Fruit fly (Drosophila melanogaster) whole organism, embryonic: Measurements from ENCODE around the gene prd.

Experiments used
- Antp ChIP-seq: fragments of 200-800 bp; sonication (Bioruptor generic); optimal IDR thresholded peaks from 3 replicates; lab custom pipeline; 2016; ENCODE audit warnings: missing biosample characterization, missing genetic modification characterization
- Bteb2 ChIP-seq: fragments of 200-800 bp; sonication (Bioruptor generic); optimal IDR thresholded peaks from 2 replicates; lab custom pipeline; 2016; ENCODE audit warnings: missing biosample characterization, missing genetic modification characterization
- CG10431 ChIP-seq: fragments of 200-800 bp; sonication (Bioruptor generic); optimal IDR thresholded peaks from 3 replicates; lab custom pipeline; 2018; ENCODE audit warnings: missing biosample characterization, mild to moderate bottlenecking, missing genetic modification characterization
- CG11695 ChIP-seq: fragments of 200-800 bp; sonication (Bioruptor generic); IDR thresholded peaks from 3 replicates; pipeline ENCODE4 v1.3.6; 2022; ENCODE audit warnings: missing biosample characterization, missing genetic modification characterization
- CG14710 ChIP-seq: fragments of 200-800 bp; sonication (Bioruptor generic); optimal IDR thresholded peaks from 3 replicates; lab custom pipeline; 2019; ENCODE audit warnings: missing biosample characterization, mild to moderate bottlenecking, missing genetic modification characterization, moderate library complexity
- CG18262 ChIP-seq: fragments of 200-800 bp; optimal IDR thresholded peaks from 3 replicates; lab custom pipeline; 2019; ENCODE audit warnings: missing biosample characterization, mild to moderate bottlenecking, missing genetic modification characterization, moderate library complexity
- CG2120 ChIP-seq: fragments of 200-800 bp; sonication (Bioruptor generic); optimal IDR thresholded peaks from 3 replicates; lab custom pipeline; 2016; ENCODE audit warnings: missing biosample characterization, missing genetic modification characterization
- CG30020 ChIP-seq: fragments of 200-800 bp; optimal IDR thresholded peaks from 2 replicates; lab custom pipeline; 2019; ENCODE audit warnings: missing biosample characterization, mild to moderate bottlenecking, missing genetic modification characterization, moderate library complexity
- CG31441 ChIP-seq: fragments of 200-800 bp; sonication (Bioruptor generic); IDR thresholded peaks from 2 replicates; pipeline ENCODE4 v1.3.6; 2022; ENCODE audit warnings: missing biosample characterization, missing genetic modification characterization
- CG4424 ChIP-seq: fragments of 200-800 bp; sonication (Bioruptor generic); optimal IDR thresholded peaks from 3 replicates; lab custom pipeline; 2016; ENCODE audit warnings: missing biosample characterization, missing genetic modification characterization
- CG5245 ChIP-seq: fragments of 200-800 bp; sonication (Bioruptor generic); optimal IDR thresholded peaks from 3 replicates; lab custom pipeline; 2016; ENCODE audit warnings: missing biosample characterization, missing genetic modification characterization
- CG6175 ChIP-seq: fragments of 200-800 bp; sonication (Bioruptor generic); IDR thresholded peaks from 3 replicates; pipeline ENCODE4 v1.3.6; 2022; ENCODE audit warnings: missing biosample characterization, missing genetic modification characterization
- CG7372 ChIP-seq: fragments of 200-800 bp; sonication (Bioruptor generic); IDR thresholded peaks from 2 replicates; pipeline ENCODE4 v1.3.6; 2022; ENCODE audit warnings: missing biosample characterization, missing genetic modification characterization
- CG8290 ChIP-seq, 3 experiments: fragments of 200-800 bp; sonication (Bioruptor generic); optimal IDR thresholded peaks; 2 replicates each; lab custom pipeline; 2016 to 2019; ENCODE audit warnings: missing biosample characterization in 3 of 3, missing genetic modification characterization in 3 of 3, mild to moderate bottlenecking in 2 of 3, moderate library complexity in 1 of 3
- CG9215 ChIP-seq: fragments of 200-800 bp; sonication (Bioruptor generic); IDR thresholded peaks from 2 replicates; pipeline ENCODE4 v1.3.6; 2022; ENCODE audit warnings: missing biosample characterization, missing genetic modification characterization
- CG9727 ChIP-seq: fragments of 200-800 bp; sonication (Bioruptor generic); optimal IDR thresholded peaks from 3 replicates; lab custom pipeline; 2017; ENCODE audit warnings: missing biosample characterization, mild to moderate bottlenecking, missing genetic modification characterization
- Camta ChIP-seq: fragments of 200-800 bp; sonication (Bioruptor generic); optimal IDR thresholded peaks from 2 replicates; lab custom pipeline; 2016; ENCODE audit warnings: missing biosample characterization, missing genetic modification characterization
- D19B ChIP-seq: fragments of 200-800 bp; sonication (Bioruptor generic); optimal IDR thresholded peaks from 2 replicates; lab custom pipeline; 2017; ENCODE audit warnings: missing biosample characterization, mild to moderate bottlenecking, missing genetic modification characterization
- Dp ChIP-seq: fragments of 200-800 bp; sonication (Bioruptor generic); optimal IDR thresholded peaks from 2 replicates; lab custom pipeline; 2018; ENCODE audit warnings: missing biosample characterization, mild to moderate bottlenecking, missing genetic modification characterization, moderate library complexity
- Eip74EF ChIP-seq, 2 experiments: fragments of 200-800 bp in 1 of 2; fragments of >200 bp in 1 of 2; sonication (Bioruptor generic) in 1 of 2; optimal IDR thresholded peaks; 2 replicates each; lab custom pipeline; 2017 to 2019; ENCODE audit warnings: missing biosample characterization in 2 of 2, missing genetic modification characterization in 2 of 2, mild to moderate bottlenecking in 1 of 2, moderate library complexity in 1 of 2
- Fer2 ChIP-seq: fragments of 200-800 bp; sonication (Bioruptor generic); optimal IDR thresholded peaks from 2 replicates; lab custom pipeline; 2018; ENCODE audit warnings: missing biosample characterization, mild to moderate bottlenecking, missing genetic modification characterization, moderate library complexity
- HmgZ ChIP-seq: fragments of 200-800 bp; sonication (Bioruptor generic); optimal IDR thresholded peaks from 2 replicates; lab custom pipeline; 2018; ENCODE audit warnings: missing biosample characterization, mild to moderate bottlenecking, missing genetic modification characterization
- Jarid2 ChIP-seq: fragments of 200-800 bp; sonication (Bioruptor generic); optimal IDR thresholded peaks from 3 replicates; lab custom pipeline; 2017; ENCODE audit warnings: mild to moderate bottlenecking, missing biosample characterization, missing genetic modification reagents, missing genetic modification characterization
- Lhr ChIP-seq: fragments of 200-800 bp; sonication (Bioruptor generic); optimal IDR thresholded peaks from 3 replicates; lab custom pipeline; 2017; ENCODE audit warnings: mild to moderate bottlenecking, missing biosample characterization, missing genetic modification reagents, missing genetic modification characterization
- MTF-1 ChIP-seq: fragments of 200-800 bp; sonication (Bioruptor generic); optimal IDR thresholded peaks from 2 replicates; lab custom pipeline; 2018; ENCODE audit warnings: missing biosample characterization, mild to moderate bottlenecking, missing genetic modification characterization, borderline replicate concordance
- Nf-YC ChIP-seq: fragments of 200-800 bp; optimal IDR thresholded peaks from 3 replicates; lab custom pipeline; 2019; ENCODE audit warnings: missing biosample characterization, mild to moderate bottlenecking, missing genetic modification characterization, moderate library complexity
- PHDP ChIP-seq: fragments of 200-800 bp; sonication (Bioruptor generic); optimal IDR thresholded peaks from 3 replicates; lab custom pipeline; 2018; ENCODE audit warnings: missing biosample characterization, mild to moderate bottlenecking, missing genetic modification characterization, moderate library complexity
- Side ChIP-seq: fragments of 200-800 bp; sonication (Bioruptor generic); optimal IDR thresholded peaks from 2 replicates; lab custom pipeline; 2016; ENCODE audit warnings: missing biosample characterization, missing genetic modification characterization
- Six4 ChIP-seq: fragments of 200-800 bp; sonication (Bioruptor generic); optimal IDR thresholded peaks from 2 replicates; lab custom pipeline; 2016; ENCODE audit warnings: missing biosample characterization, missing genetic modification characterization
- YL-1 ChIP-seq: fragments of 200-800 bp; sonication (Bioruptor generic); optimal IDR thresholded peaks from 3 replicates; lab custom pipeline; 2017; ENCODE audit warnings: missing biosample characterization, mild to moderate bottlenecking, missing genetic modification characterization
- abd-A ChIP-seq: fragments of 200-800 bp; sonication (Bioruptor generic); optimal IDR thresholded peaks from 3 replicates; lab custom pipeline; 2019; ENCODE audit warnings: missing biosample characterization, mild to moderate bottlenecking, missing genetic modification characterization, moderate library complexity
- ap ChIP-seq: fragments of 200-800 bp; sonication (Bioruptor generic); IDR thresholded peaks from 2 replicates; pipeline ENCODE4 v1.3.6; 2022; ENCODE audit warnings: missing biosample characterization, missing genetic modification characterization
- bbx ChIP-seq: fragments of 200-800 bp; sonication (Bioruptor generic); IDR thresholded peaks from 2 replicates; pipeline ENCODE4 v1.3.6; 2022; ENCODE audit warnings: missing biosample characterization, missing genetic modification characterization; ENCODE audit not compliant: partially characterized antibody
- br ChIP-seq: fragments of >200 bp; optimal IDR thresholded peaks from 2 replicates; lab custom pipeline; 2017
- corto ChIP-seq: fragments of 200-800 bp; sonication (Bioruptor generic); optimal IDR thresholded peaks from 2 replicates; lab custom pipeline; 2016; ENCODE audit warnings: missing biosample characterization, mild to moderate bottlenecking, missing genetic modification characterization, moderate library complexity
- da ChIP-seq: fragments of 200-800 bp; sonication (Bioruptor generic); optimal IDR thresholded peaks from 2 replicates; lab custom pipeline; 2016; ENCODE audit warnings: missing biosample characterization, missing genetic modification characterization
- en ChIP-seq: fragments of 200-800 bp; sonication (Bioruptor generic); optimal IDR thresholded peaks from 2 replicates; lab custom pipeline; 2016; ENCODE audit warnings: missing biosample characterization, missing genetic modification characterization
- gcm ChIP-seq: fragments of 200-800 bp; sonication (Bioruptor generic); optimal IDR thresholded peaks from 2 replicates; lab custom pipeline; 2019; ENCODE audit warnings: missing biosample characterization, mild to moderate bottlenecking, missing genetic modification characterization, moderate library complexity
- gsb-n ChIP-seq: fragments of 200-800 bp; sonication (Bioruptor generic); optimal IDR thresholded peaks from 3 replicates; lab custom pipeline; 2018; ENCODE audit warnings: missing biosample characterization, mild to moderate bottlenecking, missing genetic modification characterization
- klu ChIP-seq: fragments of 200-800 bp; sonication (Bioruptor generic); IDR thresholded peaks from 2 replicates; pipeline ENCODE4 v1.3.6; 2022; ENCODE audit warnings: missing biosample characterization, missing genetic modification characterization
- luna ChIP-seq: fragments of 200-800 bp; sonication (Bioruptor generic); optimal IDR thresholded peaks from 2 replicates; lab custom pipeline; 2016; ENCODE audit warnings: missing biosample characterization, missing genetic modification characterization
- oc ChIP-seq: fragments of 200-800 bp; sonication (Bioruptor generic); optimal IDR thresholded peaks from 2 replicates; lab custom pipeline; 2018; ENCODE audit warnings: missing biosample characterization, mild to moderate bottlenecking, missing genetic modification characterization, moderate library complexity
- pb ChIP-seq: fragments of 200-800 bp; sonication (Bioruptor generic); optimal IDR thresholded peaks from 3 replicates; lab custom pipeline; 2016; ENCODE audit warnings: missing biosample characterization, missing genetic modification characterization
- ro ChIP-seq: fragments of 200-800 bp; sonication (Bioruptor generic); IDR thresholded peaks from 2 replicates; pipeline ENCODE4 v1.3.6; 2022; ENCODE audit warnings: missing biosample characterization, missing genetic modification characterization
- seq ChIP-seq: fragments of 200-800 bp; sonication (Bioruptor generic); IDR thresholded peaks from 2 replicates; pipeline ENCODE4 v1.3.6; 2022; ENCODE audit warnings: missing biosample characterization, missing genetic modification characterization
- sqz ChIP-seq: fragments of 200-800 bp; sonication (Bioruptor generic); optimal IDR thresholded peaks from 3 replicates; lab custom pipeline; 2018; ENCODE audit warnings: missing biosample characterization, mild to moderate bottlenecking, missing genetic modification characterization
- sr ChIP-seq: fragments of 200-800 bp; sonication (Bioruptor generic); IDR thresholded peaks from 3 replicates; pipeline ENCODE4 v1.3.6; 2022; ENCODE audit warnings: missing biosample characterization, missing genetic modification characterization
- usp ChIP-seq: fragments of >200 bp; optimal IDR thresholded peaks from 2 replicates; lab custom pipeline; 2017; ENCODE audit warnings: missing biosample characterization, missing genetic modification characterization

prd gene

dm6 chr2L:12103231-12104210, 17.9 kb upstream of the prd start, which contains the start of the genes Patsas and ThrRS (continued):
- TF ChIP-seq CG9215 (GFP tag; lab: Robert Waterston, UW) (peak; percentile 95), en (peak; percentile 48), Eip74EF (GFP tag; optimal IDR thresholded peaks at IDR 0.05; lab: Kevin White, UChicago) (no peak), Fer2 (tag; lab: Kevin White, UChicago) (peak; percentile 84), usp (GFP tag; lab: Kevin White, UChicago) (no peak), oc (tag; lab: Kevin White, UChicago) (no peak), CG14710 (tag; lab: Kevin White, UChicago) (peak; percentile 92), CG4424 (GFP tag; lab: Kevin White, UChicago) (peak; percentile 87), br (lab: Kevin White, UChicago) (no peak), Camta (GFP tag; lab: Kevin White, UChicago) (peak; percentile 61), CG31441 (peak; percentile 90), MTF-1 (GFP tag; lab: Kevin White, UChicago) (peak; percentile 50), bbx (GFP tag; lab: Robert Waterston, UW) (no peak), corto (GFP tag; lab: Kevin White, UChicago) (no peak), CG7372 (peak; percentile 82), Bteb2 (GFP tag; lab: Kevin White, UChicago) (peak; percentile 69), CG10431 (GFP tag; lab: Kevin White, UChicago) (peak; percentile 33), HmgZ (tag; lab: Kevin White, UChicago) (peak; percentile 52), Nf-YC (tag; lab: Kevin White, UChicago) (peak; percentile 79), CG9727 (GFP tag; lab: Kevin White, UChicago) (peak; percentile 82), Six4 (GFP tag; lab: Kevin White, UChicago) (peak; percentile 73), CG8290 (GFP tag; optimal IDR thresholded peaks at IDR 0.05; lab: Kevin White, UChicago) (peak; percentile 78), CG8290 (tag; optimal IDR thresholded peaks at IDR 0.05; lab: Kevin White, UChicago) (no peak), D19B (GFP tag; lab: Kevin White, UChicago) (peak; percentile 72), ro (GFP tag; lab: Robert Waterston, UW) (no peak), CG5245 (GFP tag; lab: Kevin White, UChicago) (peak; percentile 76), YL-1 (GFP tag; lab: Kevin White, UChicago) (peak; percentile 65), Jarid2 (GFP tag; lab: Kevin White, UChicago) (peak; percentile 43), da (GFP tag; lab: Kevin White, UChicago) (no peak), CG11695 (peak; percentile 77; the same call in 2 of the 3 replicates), gsb-n (tag; lab: Kevin White, UChicago) (peak; percentile 85), Dp (GFP tag; lab: Kevin White, UChicago) (peak; percentile 75), sqz (GFP tag; lab: Kevin White, UChicago) (peak; percentile 65), sr (GFP tag; lab: Robert Waterston, UW) (no peak), Lhr (GFP tag; lab: Kevin White, UChicago) (peak; percentile 49), abd-A (tag; lab: Kevin White, UChicago) (no peak), Antp (GFP tag; lab: Kevin White, UChicago) (peak; percentile 67), gcm (peak; percentile 76), PHDP (tag; lab: Kevin White, UChicago) (peak; percentile 87), CG18262 (tag; lab: Kevin White, UChicago) (peak; percentile 84), luna (GFP tag; lab: Kevin White, UChicago) (peak; percentile 24), CG6175 (GFP tag; lab: Robert Waterston, UW) (no peak; the same call in 2 of the 3 replicates), Side (GFP tag; lab: Kevin White, UChicago) (peak; percentile 49), ap (GFP tag; lab: Robert Waterston, UW) (peak; percentile 76), pb (GFP tag; lab: Kevin White, UChicago) (peak; percentile 47), CG2120 (GFP tag; lab: Kevin White, UChicago) (peak; percentile 91), seq (GFP tag; lab: Robert Waterston, UW) (peak; percentile 82), klu (GFP tag; lab: Robert Waterston, UW) (peak; percentile 81), CG30020 (tag; lab: Kevin White, UChicago) (peak; percentile 92)
